Worm (Caenorhabditis elegans) whole organism, mixed stage, embryonic: ENCODE measurements around the gene meg-1.

Experiments used
- bed-3 ChIP-seq: fragments of 200-800 bp; sonication (Bioruptor generic); optimal IDR thresholded peaks from 3 replicates; lab custom pipeline; 2018; ENCODE audit warnings: mild to moderate bottlenecking, missing genetic modification characterization, moderate library complexity, missing compliant biosample characterization
- ceh-39 ChIP-seq: fragments of 150-350 bp; optimal IDR thresholded peaks from 2 replicates; lab custom pipeline; 2014; ENCODE audit warnings: missing biosample characterization, missing genetic modification characterization
- lin-32 ChIP-seq: fragments of 200-800 bp; sonication (Bioruptor generic); optimal IDR thresholded peaks from 2 replicates; lab custom pipeline; 2018; ENCODE audit warnings: mild to moderate bottlenecking, missing genetic modification characterization, missing compliant biosample characterization
- mab-5 ChIP-seq: fragments of 150-350 bp; optimal IDR thresholded peaks from 2 replicates; lab custom pipeline; 2014; ENCODE audit warnings: missing biosample characterization, missing genetic modification characterization
- nhr-12 ChIP-seq: fragments of 150-350 bp; optimal IDR thresholded peaks from 2 replicates; lab custom pipeline; 2014; ENCODE audit warnings: missing biosample characterization, missing genetic modification characterization
- nhr-76 ChIP-seq: sonication (generic microtip); optimal IDR thresholded peaks from 2 replicates; lab custom pipeline; 2017; ENCODE audit warnings: missing biosample characterization, missing genetic modification characterization
- snpc-4 ChIP-seq: fragments of 150-350 bp; optimal IDR thresholded peaks from 2 replicates; lab custom pipeline; 2014; ENCODE audit warnings: missing biosample characterization, missing genetic modification characterization
- unc-120 ChIP-seq: sonication (generic microtip); optimal IDR thresholded peaks from 2 replicates; lab custom pipeline; 2017; ENCODE audit warnings: missing genetic modification characterization, missing compliant biosample characterization; ENCODE audit not compliant: poor library complexity, severe bottlenecking
- ztf-11 ChIP-seq: fragments of 150-350 bp; optimal IDR thresholded peaks from 2 replicates; lab custom pipeline; 2014; ENCODE audit warnings: missing biosample characterization, missing genetic modification characterization

- TF ChIP-seq bed-3 (GFP tag; lab: Kevin White, UChicago), result no peak
- no peak for TF ChIP-seq mab-5 (tag; lab: Kevin White, UChicago)
- TF ChIP-seq snpc-4 (tag; lab: Kevin White, UChicago), result no peak
- TF ChIP-seq ztf-11 (tag; lab: Kevin White, UChicago), result no peak
- TF ChIP-seq nhr-76 (tag; lab: Kevin White, UChicago), result no peak
- TF ChIP-seq lin-32, result no peak
- TF ChIP-seq unc-120, result no peak
- TF ChIP-seq nhr-12 (tag; lab: Kevin White, UChicago), result no peak
- no peak for TF ChIP-seq ceh-39 (tag; lab: Kevin White, UChicago)
Measured at ce11 chrX:13952347-13952746, 22.9 kb upstream of the meg-1 start.
